Worm (Caenorhabditis elegans) whole organism, L4 larva: ENCODE measurements around the gene nuo-1.

Source experiments
- dve-1 ChIP-seq: sonication (generic microtip); optimal IDR thresholded peaks from 2 replicates; lab custom pipeline; 2017; ENCODE audit warnings: antibody characterized with exemption, mild to moderate bottlenecking, missing genetic modification characterization, missing compliant biosample characterization; ENCODE audit not compliant: insufficient read depth
- fos-1 ChIP-seq: fragments of 150-350 bp; optimal IDR thresholded peaks from 2 replicates; lab custom pipeline; 2014; ENCODE audit warnings: missing biosample characterization, missing genetic modification characterization
- nhr-77 ChIP-seq: fragments of 150-350 bp; optimal IDR thresholded peaks from 2 replicates; lab custom pipeline; 2014; ENCODE audit warnings: missing biosample characterization, missing genetic modification characterization
- pha-4 ChIP-seq, 2 experiments: fragments of 150-350 bp in 1 of 2; fragments of 200-800 bp in 1 of 2; sonication (Bioruptor generic) in 1 of 2; IDR thresholded peaks in 1 of 2; optimal IDR thresholded peaks in 1 of 2; 2 replicates each; pipeline versions ENCODE4 v1.3.6 to Lab custom; 2014 to 2022; ENCODE audit warnings: missing genetic modification characterization in 2 of 2, missing genetic modification reagents in 2 of 2, missing biosample characterization in 1 of 2, missing compliant biosample characterization in 1 of 2

DNA sequence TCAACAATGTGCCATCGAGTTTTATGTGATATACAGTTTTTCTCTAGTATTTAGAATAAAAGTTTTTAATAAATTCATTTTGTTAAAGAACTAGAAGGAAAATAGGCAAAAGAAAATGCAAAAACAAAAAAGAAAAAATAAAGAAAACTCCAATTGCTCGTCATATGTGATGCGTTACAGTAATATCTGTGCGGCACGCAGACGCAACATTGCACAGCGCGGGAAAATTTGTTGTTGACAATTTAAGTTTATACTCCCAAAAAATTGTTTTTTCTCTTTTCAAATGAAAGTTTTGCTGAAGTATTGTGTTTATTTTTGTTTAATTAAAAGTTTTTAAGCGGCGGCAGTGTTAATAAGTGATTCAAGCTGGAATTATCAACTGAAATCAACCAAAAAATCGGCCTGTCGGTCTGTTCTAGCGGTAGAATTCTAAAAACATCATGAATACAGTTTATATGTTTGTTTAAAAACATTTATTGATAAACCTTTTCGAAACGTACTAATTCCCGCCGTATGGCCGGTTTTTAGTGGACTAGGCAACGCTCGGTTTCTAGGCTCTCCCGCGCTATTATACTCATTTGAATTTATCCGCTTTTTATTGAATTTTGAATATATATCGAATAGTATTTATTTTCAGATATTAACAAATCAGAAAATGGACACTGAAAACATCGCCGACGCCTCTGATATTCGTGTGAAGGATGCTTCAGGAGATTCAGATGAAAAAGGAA lies 8.5 kb downstream of the nuo-1 start, which contains the start of gene nasp-1:
- TF ChIP-seq dve-1 (tag; lab: Kevin White, UChicago) (no peak), fos-1 (no peak), nhr-77 (tag; lab: Kevin White, UChicago) (no peak), pha-4 (GFP tag; IDR thresholded peaks at IDR 0.05; lab: Robert Waterston, UW) (no peak), pha-4 (tag; optimal IDR thresholded peaks at IDR 0.05; lab: Kevin White, UChicago) (no peak)
